Worm (Caenorhabditis elegans) whole organism, early embryonic: ENCODE measurements around the gene T15H9.4.

Experiments used
- B0310.2 ChIP-seq: sonication (generic microtip); optimal IDR thresholded peaks from 2 replicates; lab custom pipeline; 2016; ENCODE audit warnings: mild to moderate bottlenecking, missing genetic modification characterization, missing compliant biosample characterization
- F13C5.2 ChIP-seq: sonication (generic microtip); optimal IDR thresholded peaks from 2 replicates; lab custom pipeline; 2017; ENCODE audit warnings: mild to moderate bottlenecking, missing genetic modification characterization, inconsistent platforms, missing compliant biosample characterization
- aly-1 ChIP-seq: sonication (generic microtip); optimal IDR thresholded peaks from 2 replicates; lab custom pipeline; 2016; ENCODE audit warnings: missing genetic modification characterization, missing compliant biosample characterization
- ama-1 ChIP-seq: fragments of 150-350 bp; optimal IDR thresholded peaks from 2 replicates; lab custom pipeline; 2014
- ceh-13 ChIP-seq: fragments of 200-800 bp; sonication (Bioruptor generic); optimal IDR thresholded peaks from 2 replicates; lab custom pipeline; 2018; ENCODE audit warnings: mild to moderate bottlenecking, missing genetic modification characterization, missing compliant biosample characterization
- ceh-36 ChIP-seq: sonication (generic microtip); optimal IDR thresholded peaks from 2 replicates; lab custom pipeline; 2016; ENCODE audit warnings: missing genetic modification characterization, inconsistent platforms, missing compliant biosample characterization
- ets-7 ChIP-seq: sonication (generic microtip); optimal IDR thresholded peaks from 2 replicates; lab custom pipeline; 2016; ENCODE audit warnings: missing genotype, missing genetic modification characterization, missing compliant biosample characterization
- flt-1 ChIP-seq: fragments of 200-800 bp; sonication (Bioruptor generic); IDR thresholded peaks from 2 replicates; pipeline ENCODE4 v1.3.6; 2022; ENCODE audit warnings: missing genetic modification characterization, missing compliant biosample characterization
- hmbx-1 ChIP-seq: sonication (generic microtip); optimal IDR thresholded peaks from 2 replicates; lab custom pipeline; 2016; ENCODE audit warnings: mild to moderate bottlenecking, missing genetic modification characterization, missing compliant biosample characterization
- hmg-4 ChIP-seq: fragments of 200-800 bp; sonication (Bioruptor generic); optimal IDR thresholded peaks from 2 replicates; lab custom pipeline; 2018; ENCODE audit warnings: mild to moderate bottlenecking, missing genetic modification characterization, missing compliant biosample characterization
- hnd-1 ChIP-seq: sonication (generic microtip); optimal IDR thresholded peaks from 2 replicates; lab custom pipeline; 2016; ENCODE audit warnings: missing genetic modification characterization, missing compliant biosample characterization
- pes-1 ChIP-seq: fragments of 200-800 bp; sonication (Bioruptor generic); IDR thresholded peaks from 2 replicates; pipeline ENCODE4 v1.3.6; 2022; ENCODE audit warnings: missing genetic modification reagents, missing genetic modification characterization, missing compliant biosample characterization
- scrt-1 ChIP-seq: fragments of 200-800 bp; sonication (Bioruptor generic); IDR thresholded peaks from 2 replicates; pipeline ENCODE4 v1.3.6; 2022; ENCODE audit warnings: missing genetic modification characterization, missing compliant biosample characterization
- sea-1 ChIP-seq: fragments of 200-800 bp; sonication (Bioruptor generic); conservative IDR thresholded peaks from 2 replicates; pipeline ENCODE4 v1.3.6; 2022; ENCODE audit warnings: missing genetic modification characterization, missing compliant biosample characterization
- tbx-11 ChIP-seq: fragments of 200-800 bp; sonication (Bioruptor generic); IDR thresholded peaks from 2 replicates; pipeline ENCODE4 v1.3.6; 2022; ENCODE audit warnings: missing genetic modification characterization, missing compliant biosample characterization
- tbx-37 ChIP-seq: fragments of 200-800 bp; sonication (Bioruptor generic); conservative IDR thresholded peaks from 2 replicates; pipeline ENCODE4 v1.3.6; 2022; ENCODE audit warnings: missing genetic modification reagents, missing genetic modification characterization, missing compliant biosample characterization
- tra-4 ChIP-seq: sonication (generic microtip); optimal IDR thresholded peaks from 2 replicates; lab custom pipeline; 2017; ENCODE audit warnings: missing genetic modification characterization, missing compliant biosample characterization

Gene T15H9.4

ce11 chrII:9586734-9587209 is 24.9 kb upstream of the T15H9.4 start, which contains the start of gene ugt-58:
Gene ugt-58 (minus strand): TSS chrII:9586784.
- no peak for TF ChIP-seq F13C5.2 (tag; lab: Kevin White, UChicago)
- no peak for TF ChIP-seq ceh-36 (tag; lab: Kevin White, UChicago)

- TF ChIP-seq aly-1 (no peak), hmbx-1 (no peak), scrt-1 (GFP tag; lab: Robert Waterston, UW) (no peak), tra-4 (tag; lab: Kevin White, UChicago) (no peak), flt-1 (GFP tag; lab: Robert Waterston, UW) (no peak), F13C5.2 (tag; lab: Kevin White, UChicago) (no peak), ets-7 (tag; lab: Kevin White, UChicago) (no peak), tbx-11 (GFP tag; lab: Robert Waterston, UW) (no peak), hmg-4 (GFP tag; lab: Kevin White, UChicago) (no peak), ama-1 (no peak), pes-1 (GFP tag; lab: Robert Waterston, UW) (no peak), sea-1 (no peak), ceh-36 (tag; lab: Kevin White, UChicago) (no peak), tbx-37 (GFP tag; lab: Robert Waterston, UW) (no peak), B0310.2 (tag; lab: Kevin White, UChicago) (no peak), hnd-1 (tag; lab: Kevin White, UChicago) (no peak), ceh-13 (GFP tag; lab: Kevin White, UChicago) (no peak)
Observed at ce11 chrII:9589667-9590066, 22.0 kb upstream of the T15H9.4 start, which contains the start of gene eral-1. Gene eral-1 (minus strand): TSS chrII:9589767.

ce11 chrII:9591071-9591470 is 20.6 kb upstream of the T15H9.4 start, which contains the start of the genes E02H1.1 and tag-124:
Gene E02H1.1 (minus strand): TSS chrII:9591164.
Gene tag-124 (plus strand): TSS chrII:9591292.
- TF ChIP-seq tbx-11 (GFP tag; lab: Robert Waterston, UW) (no peak), B0310.2 (tag; lab: Kevin White, UChicago) (no peak), F13C5.2 (tag; lab: Kevin White, UChicago) (peak; percentile 43), hnd-1 (tag; lab: Kevin White, UChicago) (no peak), tbx-37 (GFP tag; lab: Robert Waterston, UW) (peak; percentile 78), ceh-36 (tag; lab: Kevin White, UChicago) (no peak), aly-1 (no peak)

ce11 chrII:9592737-9593136 is 18.9 kb upstream of the T15H9.4 start, which contains the start of gene parp-2:
Gene parp-2 (plus strand): TSS chrII:9593037.
- TF ChIP-seq ets-7 (tag; lab: Kevin White, UChicago), result no peak
- TF ChIP-seq aly-1, result no peak
- TF ChIP-seq F13C5.2 (tag; lab: Kevin White, UChicago), result no peak
- TF ChIP-seq tra-4 (tag; lab: Kevin White, UChicago), result no peak
- TF ChIP-seq ama-1, result no peak

- TF ChIP-seq tra-4 (tag; lab: Kevin White, UChicago), result no peak
- TF ChIP-seq hmbx-1, result no peak
- no peak for TF ChIP-seq hmg-4 (GFP tag; lab: Kevin White, UChicago)
- no peak for TF ChIP-seq ets-7 (tag; lab: Kevin White, UChicago)
- TF ChIP-seq F13C5.2 (tag; lab: Kevin White, UChicago), result no peak
- no peak for TF ChIP-seq tbx-37 (GFP tag; lab: Robert Waterston, UW)
- no peak for TF ChIP-seq ceh-36 (tag; lab: Kevin White, UChicago)
- no peak for TF ChIP-seq aly-1
- no peak for TF ChIP-seq B0310.2 (tag; lab: Kevin White, UChicago)
- TF ChIP-seq flt-1 (GFP tag; lab: Robert Waterston, UW), result no peak
- no peak for TF ChIP-seq sea-1
Observed at ce11 chrII:9594924-9595323, 16.7 kb upstream of the T15H9.4 start, which contains the start of gene E02H1.5. Gene E02H1.5 (plus strand): TSS chrII:9595224.

- TF ChIP-seq tbx-37 (GFP tag; lab: Robert Waterston, UW), result no peak
Observed at ce11 chrII:9596401-9596800, 15.3 kb upstream of the T15H9.4 start, which contains the start of gene E02H1.6. Gene E02H1.6 (plus strand): TSS chrII:9596701.

- TF ChIP-seq sea-1 (no peak), F13C5.2 (tag; lab: Kevin White, UChicago) (no peak), aly-1 (no peak), pes-1 (GFP tag; lab: Robert Waterston, UW) (no peak), hmg-4 (GFP tag; lab: Kevin White, UChicago) (no peak), tbx-37 (GFP tag; lab: Robert Waterston, UW) (no peak), flt-1 (GFP tag; lab: Robert Waterston, UW) (no peak), tbx-11 (GFP tag; lab: Robert Waterston, UW) (no peak), B0310.2 (tag; lab: Kevin White, UChicago) (no peak), hmbx-1 (no peak), ama-1 (no peak), ets-7 (tag; lab: Kevin White, UChicago) (no peak), ceh-36 (tag; lab: Kevin White, UChicago) (no peak)
Observed at ce11 chrII:9597516-9598047, 14.1 kb upstream of the T15H9.4 start, which contains the start of gene mrpl-53. Gene mrpl-53 (plus strand): TSS chrII:9597622.

ce11 chrII:9600022-9600722 is 11.5 kb upstream of the T15H9.4 start:
- TF ChIP-seq F13C5.2 (tag; lab: Kevin White, UChicago) (no peak), tbx-37 (GFP tag; lab: Robert Waterston, UW) (no peak), ama-1 (no peak), aly-1 (no peak), B0310.2 (tag; lab: Kevin White, UChicago) (no peak), tbx-11 (GFP tag; lab: Robert Waterston, UW) (no peak), sea-1 (no peak), scrt-1 (GFP tag; lab: Robert Waterston, UW) (no peak), ceh-13 (GFP tag; lab: Kevin White, UChicago) (no peak), hnd-1 (tag; lab: Kevin White, UChicago) (no peak), ceh-36 (tag; lab: Kevin White, UChicago) (no peak), flt-1 (GFP tag; lab: Robert Waterston, UW) (no peak), tra-4 (tag; lab: Kevin White, UChicago) (no peak), ets-7 (tag; lab: Kevin White, UChicago) (no peak)
